Fruit fly (Drosophila melanogaster): ENCODE results near the gene Mgat2.

Mgat2 gene

DNA sequence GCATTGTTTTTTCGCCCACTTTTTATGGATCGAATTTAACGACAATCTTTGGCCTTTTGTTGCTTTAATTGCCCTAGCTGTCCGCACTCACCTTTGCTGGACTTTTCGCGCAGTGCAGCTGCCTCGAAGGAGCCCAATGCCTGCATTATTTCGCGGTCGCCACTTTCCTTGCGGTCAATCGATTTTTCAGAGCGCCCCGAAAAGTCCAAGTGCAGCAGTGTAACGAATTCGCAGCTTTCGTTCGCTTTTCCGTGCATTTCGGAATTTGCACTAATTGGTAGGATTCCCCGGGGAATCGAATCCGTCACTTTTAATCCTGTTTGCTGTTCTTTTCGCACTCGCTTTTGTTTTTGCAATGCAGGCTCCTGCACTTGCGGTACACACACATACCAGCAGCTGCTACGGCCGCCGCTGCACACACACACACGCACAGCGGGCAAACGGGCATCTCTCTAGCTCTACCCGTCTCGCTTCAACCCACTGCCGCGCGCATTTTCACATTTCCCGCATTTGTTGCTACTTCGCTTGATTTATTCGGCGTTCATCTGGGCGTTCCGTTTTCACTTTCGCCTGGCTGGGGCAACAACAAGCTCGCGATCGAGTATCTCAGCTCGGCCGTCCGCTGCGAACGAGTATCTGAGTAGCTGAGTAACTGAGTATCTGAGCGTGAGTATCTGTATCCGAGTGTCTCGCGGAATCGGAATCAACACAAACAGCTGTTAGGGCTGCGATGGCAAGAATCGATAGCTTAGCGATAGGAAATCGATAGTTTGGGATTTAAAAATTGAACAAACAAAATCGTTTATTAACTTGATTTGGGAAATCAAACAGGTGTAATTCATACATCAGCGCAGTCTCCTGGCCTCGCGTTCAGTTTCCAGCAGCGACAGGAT is at the start of gene Mgat2 (continued):
- TF ChIP-seq slou (GFP tag; optimal IDR thresholded peaks at IDR 0.05) (no peak), CG3847 (GFP tag; IDR thresholded peaks at IDR 0.05) (no peak), dysf (GFP tag; IDR thresholded peaks at IDR 0.05) (no peak), CG32772 (GFP tag; IDR thresholded peaks at IDR 0.05) (no peak), Eip74EF (GFP tag; optimal IDR thresholded peaks at IDR 0.05) (peak in 1 of 2 experiments; percentile 61), CG16813 (GFP tag; IDR thresholded peaks at IDR 0.05; ENCODE audit: partially characterized antibody) (peak; percentile 79), BEAF-32 (GFP tag; optimal IDR thresholded peaks at IDR 0.05) (peak; percentile 90), bowl (GFP tag; IDR thresholded peaks at IDR 0.05) (peak; percentile 53; the same call in 1 of the 2 replicates), Spps (tag; optimal IDR thresholded peaks at IDR 0.05) (peak; percentile 63), tna (GFP tag; IDR thresholded peaks at IDR 0.05; ENCODE audit: partially characterized antibody) (peak; percentile 72; the same call in 1 of the 2 replicates), chm (GFP tag; IDR thresholded peaks at IDR 0.05) (peak; percentile 83), scrt (GFP tag; optimal IDR thresholded peaks at IDR 0.05) (peak; percentile 32), CG4854 (GFP tag; optimal IDR thresholded peaks at IDR 0.05) (no peak), CG18476 (GFP tag; optimal IDR thresholded peaks at IDR 0.05) (no peak), CG2116 (GFP tag; optimal IDR thresholded peaks at IDR 0.05) (no peak), lbe (GFP tag; optimal IDR thresholded peaks at IDR 0.05) (peak; percentile 34), ap (GFP tag; IDR thresholded peaks at IDR 0.05) (no peak), tx (GFP tag; optimal IDR thresholded peaks at IDR 0.05) (no peak), CG10959 (GFP tag; IDR thresholded peaks at IDR 0.05) (no peak), CG3407 (GFP tag; optimal IDR thresholded peaks at IDR 0.05) (no peak), Aef1 (GFP tag; IDR thresholded peaks at IDR 0.05) (no peak; the same call in 2 of the 3 replicates), fru (optimal IDR thresholded peaks at IDR 0.05) (no peak), repo (GFP tag; optimal IDR thresholded peaks at IDR 0.05) (no peak), CG12104 (GFP tag; optimal IDR thresholded peaks at IDR 0.05) (no peak), knrl (GFP tag; IDR thresholded peaks at IDR 0.05; ENCODE audit: partially characterized antibody) (peak; percentile 81; the same call in 2 of the 3 replicates), CG7271 (tag; optimal IDR thresholded peaks at IDR 0.05) (peak; percentile 13), CG6765 (GFP tag; optimal IDR thresholded peaks at IDR 0.05) (peak; percentile 28), dan (GFP tag; IDR thresholded peaks at IDR 0.05) (no peak), CG4707 (GFP tag; optimal IDR thresholded peaks at IDR 0.05) (peak; percentile 62), emc (GFP tag; optimal IDR thresholded peaks at IDR 0.05) (no peak), Doc3 (GFP tag; IDR thresholded peaks at IDR 0.05; ENCODE audit: partially characterized antibody) (peak; percentile 94), Side (GFP tag; optimal IDR thresholded peaks at IDR 0.05) (peak; percentile 63), Opbp (GFP tag; IDR thresholded peaks at IDR 0.05; ENCODE audit: partially characterized antibody) (peak; percentile 81), pita (GFP tag; optimal IDR thresholded peaks at IDR 0.05) (no peak), CG16863 (GFP tag; optimal IDR thresholded peaks at IDR 0.05) (peak; percentile 97), btn (GFP tag; optimal IDR thresholded peaks at IDR 0.05) (no peak), Dbx (GFP tag; IDR thresholded peaks at IDR 0.05) (0 out of 3 replicates have a peak, but pooled peaks have one; percentile 16), CG34224 (GFP tag; IDR thresholded peaks at IDR 0.05; ENCODE audit: partially characterized antibody) (peak; percentile 97), Hsf (GFP tag; optimal IDR thresholded peaks at IDR 0.05) (no peak), CG10654 (GFP tag; optimal IDR thresholded peaks at IDR 0.05) (no peak), CG11696 (GFP tag; IDR thresholded peaks at IDR 0.05) (0 out of 2 replicates have a peak, but pooled peaks have one; percentile 7), CG9817 (tag; optimal IDR thresholded peaks at IDR 0.05) (no peak), z (GFP tag; IDR thresholded peaks at IDR 0.05) (peak; percentile 93), NC2α (GFP tag; optimal IDR thresholded peaks at IDR 0.05) (no peak), CG6272 (GFP tag; IDR thresholded peaks at IDR 0.05) (no peak), Rx (GFP tag; IDR thresholded peaks at IDR 0.05) (0 out of 2 replicates have a peak, but pooled peaks have one; percentile 20), CG12219 (GFP tag; optimal IDR thresholded peaks at IDR 0.05) (peak; percentile 59), fu2 (GFP tag; optimal IDR thresholded peaks at IDR 0.05) (no peak), CG11456 (GFP tag; IDR thresholded peaks at IDR 0.05) (no peak)

All from whole organism, embryonic.